Worm (Caenorhabditis elegans) whole organism, late embryonic: Measurements from ENCODE around the gene ubc-1.

Experiments
- ceh-31 ChIP-seq: sonication (generic microtip); optimal IDR thresholded peaks from 2 replicates; lab custom pipeline; 2016; ENCODE audit warnings: missing genetic modification characterization, missing compliant biosample characterization
- ceh-9 ChIP-seq: sonication (generic microtip); optimal IDR thresholded peaks from 2 replicates; lab custom pipeline; 2016; ENCODE audit warnings: mild to moderate bottlenecking, missing genetic modification characterization, inconsistent platforms, missing compliant biosample characterization
- hlh-15 ChIP-seq: sonication (generic microtip); optimal IDR thresholded peaks from 2 replicates; lab custom pipeline; 2016; ENCODE audit warnings: missing genetic modification characterization, missing compliant biosample characterization
- pha-4 ChIP-seq: fragments of 150-350 bp; optimal IDR thresholded peaks from 2 replicates; lab custom pipeline; 2018; ENCODE audit warnings: missing biosample characterization, missing genetic modification reagents, missing genetic modification characterization
- pqm-1 ChIP-seq: sonication (generic microtip); optimal IDR thresholded peaks from 2 replicates; lab custom pipeline; 2016; ENCODE audit warnings: missing genetic modification characterization, missing compliant biosample characterization

ce11 chrIV:4152143-4152542 lies 49.3 kb downstream of the ubc-1 start, which contains the start of the genes K08D10.10 and R07C12.1:
- TF ChIP-seq pqm-1 (no peak), pha-4 (tag; lab: Kevin White, UChicago) (no peak), hlh-15 (no peak), ceh-31 (tag; lab: Kevin White, UChicago) (no peak), ceh-9 (no peak)
